Worm (Caenorhabditis elegans) whole organism, late embryonic: ENCODE results near the gene Y60A9A.1.

Source experiments
- C38D4.7 ChIP-seq: fragments of 200-800 bp; sonication (Bioruptor generic); optimal IDR thresholded peaks from 2 replicates; lab custom pipeline; 2018; ENCODE audit warnings: mild to moderate bottlenecking, missing genetic modification characterization, moderate library complexity, missing compliant biosample characterization
- K02D7.2 ChIP-seq: sonication (generic microtip); optimal IDR thresholded peaks from 2 replicates; lab custom pipeline; 2017; ENCODE audit warnings: mild to moderate bottlenecking, missing genetic modification characterization, missing compliant biosample characterization
- K09A11.1 ChIP-seq: sonication (generic microtip); optimal IDR thresholded peaks from 2 replicates; lab custom pipeline; 2017; ENCODE audit warnings: antibody characterized with exemption, mild to moderate bottlenecking, missing genetic modification characterization, missing compliant biosample characterization; ENCODE audit not compliant: insufficient read depth
- T23F11.4 ChIP-seq: fragments of 200-800 bp; sonication (Bioruptor generic); optimal IDR thresholded peaks from 2 replicates; lab custom pipeline; 2018; ENCODE audit warnings: mild to moderate bottlenecking, missing genetic modification characterization, missing compliant biosample characterization
- Y22D7AL.16 ChIP-seq: sonication (generic microtip); optimal IDR thresholded peaks from 2 replicates; lab custom pipeline; 2016; ENCODE audit warnings: missing genetic modification characterization, missing compliant biosample characterization
- ahr-1 ChIP-seq: sonication (generic microtip); optimal IDR thresholded peaks from 2 replicates; lab custom pipeline; 2016; ENCODE audit warnings: missing genetic modification characterization, missing compliant biosample characterization
- ceh-18 ChIP-seq: sonication (generic microtip); optimal IDR thresholded peaks from 2 replicates; lab custom pipeline; 2016; ENCODE audit warnings: missing genetic modification characterization, missing compliant biosample characterization
- ceh-19 ChIP-seq: fragments of 200-800 bp; sonication (Bioruptor generic); optimal IDR thresholded peaks from 2 replicates; lab custom pipeline; 2018; ENCODE audit warnings: mild to moderate bottlenecking, missing genetic modification characterization, missing compliant biosample characterization
- ceh-2 ChIP-seq: sonication (generic microtip); optimal IDR thresholded peaks from 2 replicates; lab custom pipeline; 2016; ENCODE audit warnings: missing genotype, missing genetic modification characterization, missing compliant biosample characterization
- ceh-22 ChIP-seq: sonication (generic microtip); optimal IDR thresholded peaks from 2 replicates; lab custom pipeline; 2017; ENCODE audit warnings: missing biosample characterization, missing genetic modification characterization
- ceh-24 ChIP-seq: sonication (generic microtip); optimal IDR thresholded peaks from 2 replicates; lab custom pipeline; 2016; ENCODE audit warnings: mild to moderate bottlenecking, missing genetic modification characterization, missing compliant biosample characterization
- ceh-30 ChIP-seq: fragments of 150-350 bp; optimal IDR thresholded peaks from 2 replicates; lab custom pipeline; 2014; ENCODE audit warnings: missing biosample characterization, missing genetic modification characterization
- ceh-6 ChIP-seq: fragments of 200-800 bp; sonication (Bioruptor generic); optimal IDR thresholded peaks from 2 replicates; lab custom pipeline; 2018; ENCODE audit warnings: mild to moderate bottlenecking, missing genetic modification characterization, missing compliant biosample characterization
- che-1 ChIP-seq: sonication (generic microtip); optimal IDR thresholded peaks from 2 replicates; lab custom pipeline; 2016; ENCODE audit warnings: mild to moderate bottlenecking, missing genetic modification characterization, missing compliant biosample characterization
- dmd-4 ChIP-seq: sonication (generic microtip); optimal IDR thresholded peaks from 2 replicates; lab custom pipeline; 2016; ENCODE audit warnings: borderline replicate concordance, missing genetic modification characterization, missing compliant biosample characterization
- dve-1 ChIP-seq: sonication (generic microtip); optimal IDR thresholded peaks from 2 replicates; lab custom pipeline; 2017; ENCODE audit warnings: antibody characterized with exemption, mild to moderate bottlenecking, missing genetic modification characterization, missing compliant biosample characterization
- elt-2 ChIP-seq: sonication (generic microtip); optimal IDR thresholded peaks from 2 replicates; lab custom pipeline; 2016; ENCODE audit warnings: missing genetic modification reagents, missing genetic modification characterization, missing compliant biosample characterization
- elt-4 ChIP-seq: sonication (generic microtip); optimal IDR thresholded peaks from 2 replicates; lab custom pipeline; 2016; ENCODE audit warnings: missing genetic modification characterization, missing compliant biosample characterization
- ets-4 ChIP-seq: sonication (generic microtip); optimal IDR thresholded peaks from 2 replicates; lab custom pipeline; 2016; ENCODE audit warnings: missing genetic modification characterization, missing compliant biosample characterization
- fax-1 ChIP-seq: sonication (generic microtip); optimal IDR thresholded peaks from 2 replicates; lab custom pipeline; 2016; ENCODE audit warnings: missing genotype, missing genetic modification characterization, missing compliant biosample characterization
- fkh-6 ChIP-seq: sonication (generic microtip); optimal IDR thresholded peaks from 2 replicates; lab custom pipeline; 2016; ENCODE audit warnings: missing genetic modification characterization, missing compliant biosample characterization
- gmeb-2 ChIP-seq: sonication (generic microtip); optimal IDR thresholded peaks from 2 replicates; lab custom pipeline; 2016; ENCODE audit warnings: missing genetic modification characterization, inconsistent platforms, missing compliant biosample characterization
- hlh-8 ChIP-seq: sonication (generic microtip); optimal IDR thresholded peaks from 2 replicates; lab custom pipeline; 2016; ENCODE audit warnings: missing genotype, missing genetic modification characterization, missing compliant biosample characterization
- mec-3 ChIP-seq: sonication (generic microtip); optimal IDR thresholded peaks from 2 replicates; lab custom pipeline; 2016; ENCODE audit warnings: borderline replicate concordance, missing genetic modification characterization, missing compliant biosample characterization
- nhr-232 ChIP-seq: sonication (generic microtip); optimal IDR thresholded peaks from 2 replicates; lab custom pipeline; 2016; ENCODE audit warnings: missing genetic modification characterization, missing compliant biosample characterization
- npax-4 ChIP-seq: sonication (generic microtip); optimal IDR thresholded peaks from 2 replicates; lab custom pipeline; 2016; ENCODE audit warnings: missing genetic modification characterization, missing compliant biosample characterization
- odd-2 ChIP-seq: sonication (generic microtip); optimal IDR thresholded peaks from 2 replicates; lab custom pipeline; 2017; ENCODE audit warnings: antibody characterized with exemption, mild to moderate bottlenecking, missing genetic modification characterization, missing compliant biosample characterization
- pag-3 ChIP-seq: sonication (generic microtip); optimal IDR thresholded peaks from 2 replicates; lab custom pipeline; 2016; ENCODE audit warnings: missing compliant biosample characterization, missing genetic modification characterization, borderline replicate concordance
- pat-9 ChIP-seq: fragments of 200-800 bp; sonication (Bioruptor generic); optimal IDR thresholded peaks from 2 replicates; lab custom pipeline; 2018; ENCODE audit warnings: mild to moderate bottlenecking, missing genetic modification characterization, moderate library complexity, missing compliant biosample characterization
- pha-2 ChIP-seq: sonication (generic microtip); optimal IDR thresholded peaks from 2 replicates; lab custom pipeline; 2017; ENCODE audit warnings: mild to moderate bottlenecking, missing genetic modification characterization, missing compliant biosample characterization
- pha-4 ChIP-seq: fragments of 150-350 bp; optimal IDR thresholded peaks from 2 replicates; lab custom pipeline; 2018; ENCODE audit warnings: missing biosample characterization, missing genetic modification reagents, missing genetic modification characterization
- pqm-1 ChIP-seq: sonication (generic microtip); optimal IDR thresholded peaks from 2 replicates; lab custom pipeline; 2016; ENCODE audit warnings: missing genetic modification characterization, missing compliant biosample characterization
- rnt-1 ChIP-seq: sonication (generic microtip); optimal IDR thresholded peaks from 2 replicates; lab custom pipeline; 2016; ENCODE audit warnings: missing genetic modification characterization, missing compliant biosample characterization
- sox-2 ChIP-seq: fragments of 200-800 bp; sonication (Bioruptor generic); IDR thresholded peaks from 2 replicates; pipeline ENCODE4 v1.3.6; 2022; ENCODE audit warnings: missing genetic modification reagents, missing genetic modification characterization, missing compliant biosample characterization
- sox-4 ChIP-seq: sonication (generic microtip); optimal IDR thresholded peaks from 2 replicates; lab custom pipeline; 2017; ENCODE audit warnings: mild to moderate bottlenecking, missing genetic modification characterization, inconsistent platforms, missing compliant biosample characterization
- syd-9 ChIP-seq: sonication (generic microtip); optimal IDR thresholded peaks from 2 replicates; lab custom pipeline; 2016; ENCODE audit warnings: mild to moderate bottlenecking, missing genetic modification characterization, moderate library complexity, missing compliant biosample characterization
- tbx-2 ChIP-seq: sonication (generic microtip); optimal IDR thresholded peaks from 2 replicates; lab custom pipeline; 2016; ENCODE audit warnings: missing genetic modification characterization, missing compliant biosample characterization
- tbx-7 ChIP-seq: sonication (generic microtip); optimal IDR thresholded peaks from 2 replicates; lab custom pipeline; 2016; ENCODE audit warnings: missing genotype, missing genetic modification characterization, missing compliant biosample characterization
- ttx-3 ChIP-seq: sonication (generic microtip); optimal IDR thresholded peaks from 2 replicates; lab custom pipeline; 2016; ENCODE audit warnings: missing genetic modification reagents, missing genetic modification characterization, missing compliant biosample characterization
- unc-55 ChIP-seq: sonication (generic microtip); optimal IDR thresholded peaks from 2 replicates; lab custom pipeline; 2017; ENCODE audit warnings: missing biosample characterization, missing genetic modification reagents, missing genetic modification characterization
- unc-86 ChIP-seq: sonication (generic microtip); optimal IDR thresholded peaks from 2 replicates; lab custom pipeline; 2016; ENCODE audit warnings: missing genetic modification characterization, missing compliant biosample characterization
- zip-5 ChIP-seq: sonication (generic microtip); optimal IDR thresholded peaks from 2 replicates; lab custom pipeline; 2016; ENCODE audit warnings: missing genetic modification characterization, missing compliant biosample characterization

Gene Y60A9A.1

ce11 chrX:14377169-14377568, at the start of gene Y60A9A.1:
Y60A9A.1 (minus strand) TSS chrX:14377269.
- TF ChIP-seq che-1 (tag; lab: Kevin White, UChicago) (no peak), pat-9 (tag; lab: Kevin White, UChicago) (no peak), nhr-232 (tag; lab: Kevin White, UChicago) (no peak), K02D7.2 (tag; lab: Kevin White, UChicago) (no peak), unc-86 (tag; lab: Kevin White, UChicago) (no peak), hlh-8 (no peak), unc-55 (GFP tag; lab: Kevin White, UChicago) (no peak), ahr-1 (tag; lab: Kevin White, UChicago) (no peak), syd-9 (no peak), ceh-30 (tag; lab: Kevin White, UChicago) (no peak), sox-2 (no peak), pag-3 (tag; lab: Kevin White, UChicago) (no peak), ceh-2 (tag; lab: Kevin White, UChicago) (no peak), ttx-3 (tag; lab: Kevin White, UChicago) (no peak)

ce11 chrX:14424673-14425072, 47.6 kb upstream of the Y60A9A.1 start, which contains the start of gene F23D12.11:
F23D12.11 (minus strand) TSS chrX:14424751.
- TF ChIP-seq elt-4 (tag; lab: Kevin White, UChicago) = no peak
- TF ChIP-seq odd-2 = no peak
- no peak for TF ChIP-seq dve-1 (tag; lab: Kevin White, UChicago)
- no peak for TF ChIP-seq ceh-22 (tag; lab: Kevin White, UChicago)
- TF ChIP-seq ceh-6 (GFP tag; lab: Kevin White, UChicago) = no peak
- no peak for TF ChIP-seq mec-3 (tag; lab: Kevin White, UChicago)
- TF ChIP-seq rnt-1 (tag; lab: Kevin White, UChicago) = no peak
- TF ChIP-seq fax-1 (tag; lab: Kevin White, UChicago) = no peak
- no peak for TF ChIP-seq tbx-2 (tag; lab: Kevin White, UChicago)
- no peak for TF ChIP-seq pqm-1
- no peak for TF ChIP-seq npax-4 (tag; lab: Kevin White, UChicago)
- TF ChIP-seq K09A11.1 (tag; lab: Kevin White, UChicago) = no peak
- no peak for TF ChIP-seq fkh-6 (tag; lab: Kevin White, UChicago)
- TF ChIP-seq ceh-19 (GFP tag; lab: Kevin White, UChicago) = no peak
- TF ChIP-seq zip-5 (tag; lab: Kevin White, UChicago) = no peak
- TF ChIP-seq C38D4.7 (GFP tag; lab: Kevin White, UChicago) = no peak
- TF ChIP-seq, all 69 proteins: peak for 0

- TF ChIP-seq tbx-7 (tag; lab: Kevin White, UChicago) = no peak
- TF ChIP-seq pha-2 (tag; lab: Kevin White, UChicago) = no peak
- no peak for TF ChIP-seq syd-9
- TF ChIP-seq unc-86 (tag; lab: Kevin White, UChicago) = no peak
- no peak for TF ChIP-seq sox-4
- TF ChIP-seq ceh-18 = no peak
- no peak for TF ChIP-seq ets-4 (tag; lab: Kevin White, UChicago)
- no peak for TF ChIP-seq K02D7.2 (tag; lab: Kevin White, UChicago)
- TF ChIP-seq dmd-4 = no peak
- no peak for TF ChIP-seq elt-2
- TF ChIP-seq gmeb-2 (tag; lab: Kevin White, UChicago) = no peak
- TF ChIP-seq hlh-8 = no peak
- no peak for TF ChIP-seq Y22D7AL.16 (tag; lab: Kevin White, UChicago)
- no peak for TF ChIP-seq dve-1 (tag; lab: Kevin White, UChicago)
- TF ChIP-seq pha-4 (tag; lab: Kevin White, UChicago) = no peak
- no peak for TF ChIP-seq nhr-232 (tag; lab: Kevin White, UChicago)
- TF ChIP-seq T23F11.4 (GFP tag; lab: Kevin White, UChicago) = no peak
- TF ChIP-seq ceh-30 (tag; lab: Kevin White, UChicago) = no peak
- no peak for TF ChIP-seq ceh-24 (tag; lab: Kevin White, UChicago)
Measured at ce11 chrX:14424186-14424585, 47.1 kb upstream of the Y60A9A.1 start.
